Fruit fly (Drosophila melanogaster): ENCODE results near the gene Ufd4.

DNA sequence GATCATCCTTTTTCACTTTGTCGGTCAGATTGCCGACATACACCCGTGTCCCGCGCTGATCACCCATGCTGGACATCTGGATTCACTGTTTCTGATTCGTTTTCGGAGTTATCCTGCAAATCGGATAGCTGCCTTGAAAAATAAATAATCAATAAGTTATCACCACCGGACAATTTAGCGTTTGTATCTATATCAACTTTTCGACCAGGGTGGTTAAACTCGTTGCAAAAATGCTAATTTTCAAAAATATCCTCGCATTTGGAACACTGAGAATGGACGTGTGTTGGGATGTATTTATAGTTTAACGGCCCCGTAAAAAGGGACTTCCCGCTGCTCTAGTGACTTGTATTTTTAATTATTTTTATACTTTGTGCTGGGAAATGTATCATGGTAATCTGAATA lies 28.8 kb downstream of the Ufd4 start, which contains the start of gene Rsf1:
- no peak for TF ChIP-seq cyc (GFP tag; optimal IDR thresholded peaks at IDR 0.05)
- TF ChIP-seq CG8319 (GFP tag; optimal IDR thresholded peaks at IDR 0.05): no peak
- TF ChIP-seq dsx (GFP tag; optimal IDR thresholded peaks at IDR 0.05; ENCODE audit: poor library complexity, severe bottlenecking): no peak
- TF ChIP-seq net (GFP tag; optimal IDR thresholded peaks at IDR 0.05): no peak
- TF ChIP-seq CG6854 (GFP tag; optimal IDR thresholded peaks at IDR 0.05): no peak

All from whole organism, prepupa.